ENCODE assay signal across 1 fruit fly cellular context in genomic region chrX:1397649-1398454, dm6.
TF ChIP-seq lines count a peak whose summit lies in the region.

No protein-coding gene starts in this region.

TF ChIP-seq in whole organism, embryonic, 481 proteins besides CTCF, POLR2A, EP300 and RAD21 (continued from another document):
- TF ChIP-seq CG30403 (GFP tag; optimal IDR thresholded peaks at IDR 0.05; lab: Kevin White, UChicago) (no peak), Gug (GFP tag; IDR thresholded peaks at IDR 0.05; lab: Robert Waterston, UW) (no peak), Lhr (GFP tag; optimal IDR thresholded peaks at IDR 0.05; lab: Kevin White, UChicago) (no peak), gsb (GFP tag; IDR thresholded peaks at IDR 0.05; lab: Robert Waterston, UW) (no peak), CG18262 (tag; optimal IDR thresholded peaks at IDR 0.05; lab: Kevin White, UChicago) (no peak), da (GFP tag; optimal IDR thresholded peaks at IDR 0.05; lab: Kevin White, UChicago) (no peak), CG5180 (GFP tag; optimal IDR thresholded peaks at IDR 0.05; lab: Kevin White, UChicago) (no peak), nerfin-1 (tag; optimal IDR thresholded peaks at IDR 0.05; lab: Kevin White, UChicago) (no peak), cwo (GFP tag; optimal IDR thresholded peaks at IDR 0.05; lab: Kevin White, UChicago) (peak; percentile 82), Hr78 (GFP tag; optimal IDR thresholded peaks at IDR 0.05; lab: Kevin White, UChicago) (no peak), pum (GFP tag; optimal IDR thresholded peaks at IDR 0.05; lab: Kevin White, UChicago) (no peak), CG10147 (GFP tag; optimal IDR thresholded peaks at IDR 0.05; lab: Kevin White, UChicago) (no peak), CG18764 (GFP tag; optimal IDR thresholded peaks at IDR 0.05; lab: Kevin White, UChicago) (no peak), ap (GFP tag; IDR thresholded peaks at IDR 0.05; lab: Robert Waterston, UW) (no peak), Deaf1 (tag; optimal IDR thresholded peaks at IDR 0.05; lab: Kevin White, UChicago) (peak; percentile 34), Gsc (GFP tag; IDR thresholded peaks at IDR 0.05; lab: Robert Waterston, UW) (no peak), CG3407 (GFP tag; optimal IDR thresholded peaks at IDR 0.05; lab: Kevin White, UChicago) (no peak), NfI (GFP tag; optimal IDR thresholded peaks at IDR 0.05; lab: Kevin White, UChicago) (no peak), CG14014 (GFP tag; IDR thresholded peaks at IDR 0.05; lab: Robert Waterston, UW) (no peak), CG17612 (GFP tag; IDR thresholded peaks at IDR 0.05; lab: Robert Waterston, UW) (no peak), Ada2b (GFP tag; IDR thresholded peaks at IDR 0.05; lab: Robert Waterston, UW) (no peak), CG2875 (GFP tag; optimal IDR thresholded peaks at IDR 0.05; lab: Kevin White, UChicago) (no peak), chinmo (GFP tag; IDR thresholded peaks at IDR 0.05; lab: Robert Waterston, UW; ENCODE audit: partially characterized antibody) (0 out of 4 replicates have a peak, but pooled peaks have one; percentile 33), Bdp1 (GFP tag; optimal IDR thresholded peaks at IDR 0.05; lab: Kevin White, UChicago) (no peak), zfh2 (GFP tag; optimal IDR thresholded peaks at IDR 0.05; lab: Kevin White, UChicago) (no peak), CG15514 (GFP tag; optimal IDR thresholded peaks at IDR 0.05; lab: Kevin White, UChicago) (peak; percentile 35), BtbVII (GFP tag; optimal IDR thresholded peaks at IDR 0.05; lab: Kevin White, UChicago) (no peak), CG2120 (GFP tag; optimal IDR thresholded peaks at IDR 0.05; lab: Kevin White, UChicago) (no peak), CG4282 (GFP tag; optimal IDR thresholded peaks at IDR 0.05; lab: Kevin White, UChicago) (no peak), grau (tag; optimal IDR thresholded peaks at IDR 0.05; lab: Kevin White, UChicago) (no peak), Blimp-1 (GFP tag; optimal IDR thresholded peaks at IDR 0.05; lab: Kevin White, UChicago) (no peak), Hey (tag; optimal IDR thresholded peaks at IDR 0.05; lab: Kevin White, UChicago) (no peak), tll (GFP tag; optimal IDR thresholded peaks at IDR 0.05; lab: Kevin White, UChicago) (no peak), CG4854 (GFP tag; optimal IDR thresholded peaks at IDR 0.05; lab: Kevin White, UChicago) (no peak), kay (GFP tag; optimal IDR thresholded peaks at IDR 0.05; lab: Kevin White, UChicago) (no peak), dpn (GFP tag; optimal IDR thresholded peaks at IDR 0.05; lab: Kevin White, UChicago) (no peak), CG9437 (GFP tag; optimal IDR thresholded peaks at IDR 0.05; lab: Kevin White, UChicago) (no peak), sr (GFP tag; IDR thresholded peaks at IDR 0.05; lab: Robert Waterston, UW) (no peak), al (GFP tag; IDR thresholded peaks at IDR 0.05; lab: Robert Waterston, UW) (no peak), danr (GFP tag; IDR thresholded peaks at IDR 0.05; lab: Robert Waterston, UW) (no peak), CG18599 (GFP tag; optimal IDR thresholded peaks at IDR 0.05; lab: Kevin White, UChicago) (no peak), CG10274 (GFP tag; optimal IDR thresholded peaks at IDR 0.05; lab: Kevin White, UChicago) (no peak), ac (GFP tag; optimal IDR thresholded peaks at IDR 0.05; lab: Kevin White, UChicago) (no peak), CG8478 (optimal IDR thresholded peaks at IDR 0.05; lab: Kevin White, UChicago) (no peak), CG8765 (GFP tag; IDR thresholded peaks at IDR 0.05; lab: Robert Waterston, UW) (no peak), ewg (GFP tag; optimal IDR thresholded peaks at IDR 0.05; lab: Kevin White, UChicago) (peak; percentile 13), Sox102F (GFP tag; optimal IDR thresholded peaks at IDR 0.05; lab: Kevin White, UChicago) (no peak), CG17186 (GFP tag; optimal IDR thresholded peaks at IDR 0.05; lab: Kevin White, UChicago) (no peak), tx (GFP tag; optimal IDR thresholded peaks at IDR 0.05; lab: Kevin White, UChicago) (no peak), CG17361 (GFP tag; IDR thresholded peaks at IDR 0.05; lab: Robert Waterston, UW) (no peak), CG14860 (GFP tag; IDR thresholded peaks at IDR 0.05; lab: Robert Waterston, UW; ENCODE audit: partially characterized antibody) (no peak), Doc2 (GFP tag; IDR thresholded peaks at IDR 0.05; lab: Robert Waterston, UW) (no peak), Myb (GFP tag; optimal IDR thresholded peaks at IDR 0.05; lab: Kevin White, UChicago) (no peak), Atf6 (GFP tag; IDR thresholded peaks at IDR 0.05; lab: Robert Waterston, UW) (no peak), sima (GFP tag; optimal IDR thresholded peaks at IDR 0.05; lab: Kevin White, UChicago) (no peak), CG4730 (GFP tag; IDR thresholded peaks at IDR 0.05; lab: Robert Waterston, UW) (no peak), CG15696 (tag; optimal IDR thresholded peaks at IDR 0.05; lab: Kevin White, UChicago) (no peak), E2f2 (GFP tag; IDR thresholded peaks at IDR 0.05; lab: Robert Waterston, UW) (no peak), YL-1 (GFP tag; optimal IDR thresholded peaks at IDR 0.05; lab: Kevin White, UChicago) (no peak), crol (GFP tag; IDR thresholded peaks at IDR 0.05; lab: Robert Waterston, UW) (peak; percentile 51), exex (tag; optimal IDR thresholded peaks at IDR 0.05; lab: Kevin White, UChicago) (no peak), zen2 (GFP tag; IDR thresholded peaks at IDR 0.05; lab: Robert Waterston, UW; ENCODE audit: partially characterized antibody) (no peak), NC2β (GFP tag; optimal IDR thresholded peaks at IDR 0.05; lab: Kevin White, UChicago) (no peak), rib (GFP tag; IDR thresholded peaks at IDR 0.05; lab: Robert Waterston, UW) (no peak), CG17912 (GFP tag; optimal IDR thresholded peaks at IDR 0.05; lab: Kevin White, UChicago) (no peak), jing (GFP tag; optimal IDR thresholded peaks at IDR 0.05; lab: Kevin White, UChicago) (no peak), CG10565 (GFP tag; optimal IDR thresholded peaks at IDR 0.05; lab: Kevin White, UChicago) (no peak), CG11723 (GFP tag; optimal IDR thresholded peaks at IDR 0.05; lab: Kevin White, UChicago) (no peak), Hr51 (GFP tag; optimal IDR thresholded peaks at IDR 0.05; lab: Kevin White, UChicago) (no peak), gce (GFP tag; IDR thresholded peaks at IDR 0.05; lab: Robert Waterston, UW) (no peak), MTF-1 (GFP tag; optimal IDR thresholded peaks at IDR 0.05; lab: Kevin White, UChicago; ENCODE audit: borderline replicate concordance) (no peak), hth (optimal IDR thresholded peaks at IDR 0.05; lab: Kevin White, UChicago) (no peak), CG7839 (tag; optimal IDR thresholded peaks at IDR 0.05; lab: Kevin White, UChicago) (no peak), mam (GFP tag; optimal IDR thresholded peaks at IDR 0.05; lab: Kevin White, UChicago) (no peak), Med (GFP tag; lab: Kevin White, UChicago) (peak; percentile 54), gt (GFP tag; IDR thresholded peaks at IDR 0.05; lab: Robert Waterston, UW) (no peak), twi (tag; optimal IDR thresholded peaks at IDR 0.05; lab: Kevin White, UChicago) (no peak), jigr1 (GFP tag; IDR thresholded peaks at IDR 0.05; lab: Robert Waterston, UW) (no peak), CG10366 (GFP tag; IDR thresholded peaks at IDR 0.05; lab: Robert Waterston, UW) (no peak), scrt (GFP tag; optimal IDR thresholded peaks at IDR 0.05; lab: Kevin White, UChicago) (peak; percentile 98), abd-A (tag; optimal IDR thresholded peaks at IDR 0.05; lab: Kevin White, UChicago) (peak; percentile 97), Ets97D (GFP tag; optimal IDR thresholded peaks at IDR 0.05; lab: Kevin White, UChicago) (no peak), Atf-2 (GFP tag; optimal IDR thresholded peaks at IDR 0.05; lab: Kevin White, UChicago) (no peak), ssp (GFP tag; IDR thresholded peaks at IDR 0.05; lab: Robert Waterston, UW) (no peak), knrl (GFP tag; IDR thresholded peaks at IDR 0.05; lab: Robert Waterston, UW; ENCODE audit: partially characterized antibody) (no peak), H15 (GFP tag; IDR thresholded peaks at IDR 0.05; lab: Robert Waterston, UW) (no peak), az2 (GFP tag; optimal IDR thresholded peaks at IDR 0.05; lab: Kevin White, UChicago) (no peak), phol (tag; optimal IDR thresholded peaks at IDR 0.05; lab: Kevin White, UChicago) (no peak)
